Worm (Caenorhabditis elegans): ENCODE measurements around the gene K02E10.4.

DNA sequence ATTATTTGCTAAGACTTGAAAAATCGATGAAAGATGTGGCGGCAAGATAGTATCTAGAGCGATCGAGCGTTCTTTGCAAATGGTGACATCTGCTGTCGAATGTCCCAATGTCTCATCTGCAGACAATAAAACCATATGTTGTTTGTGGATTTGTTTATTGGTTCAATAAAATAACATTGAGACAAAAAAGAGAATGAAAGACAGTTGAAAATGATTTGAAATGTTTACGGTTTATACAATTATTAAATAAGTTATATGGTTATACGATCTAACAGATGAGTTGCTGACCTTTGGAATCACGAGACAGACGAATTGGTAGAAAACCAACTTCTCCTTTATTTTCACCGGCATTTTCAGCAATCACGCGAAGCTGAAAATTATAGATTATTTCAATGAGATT is 9.4 kb upstream of the K02E10.4 start, which contains the start of gene R04B3.2:
- TF ChIP-seq ztf-23 (GFP tag; IDR thresholded peaks at IDR 0.05) (no peak), tab-1 (GFP tag; IDR thresholded peaks at IDR 0.05) (no peak), ztf-29 (GFP tag; IDR thresholded peaks at IDR 0.05) (no peak), cog-1 (tag; optimal IDR thresholded peaks at IDR 0.05) (no peak), ref-1 (GFP tag; conservative IDR thresholded peaks at IDR 0.05) (no peak), klf-2 (GFP tag; conservative IDR thresholded peaks at IDR 0.05) (no peak), flt-1 (GFP tag; IDR thresholded peaks at IDR 0.05) (no peak), med-1 (GFP tag; optimal IDR thresholded peaks at IDR 0.05; ENCODE audit: insufficient read depth) (no peak), T22C8.4 (GFP tag; IDR thresholded peaks at IDR 0.05) (no peak)
